Worm (Caenorhabditis elegans) whole organism, L4/young adult: ENCODE data around the gene amt-2.

Source experiments
- W03F9.2 ChIP-seq: fragments of 150-350 bp; optimal IDR thresholded peaks from 2 replicates; lab custom pipeline; 2014; ENCODE audit warnings: missing biosample characterization, missing genetic modification characterization
- dao-5 ChIP-seq: sonication (generic microtip); optimal IDR thresholded peaks from 2 replicates; lab custom pipeline; 2016; ENCODE audit warnings: missing genotype, missing genetic modification characterization, moderate library complexity, missing compliant biosample characterization
- him-1 ChIP-seq: sonication (generic microtip); optimal IDR thresholded peaks from 2 replicates; lab custom pipeline; 2016; ENCODE audit warnings: missing genotype, missing genetic modification reagents, missing genetic modification characterization, missing compliant biosample characterization

- TF ChIP-seq dao-5 (tag; lab: Kevin White, UChicago), result no peak
- TF ChIP-seq him-1 (tag; lab: Kevin White, UChicago), result no peak
- no peak for TF ChIP-seq W03F9.2 (tag; lab: Kevin White, UChicago)
Observed at ce11 chrIV:13080861-13081260, 38.7 kb downstream of the amt-2 start.
